Worm (Caenorhabditis elegans) whole organism, early embryonic: ENCODE measurements around the gene W01C9.2.

Experiments used
- F13C5.2 ChIP-seq: sonication (generic microtip); optimal IDR thresholded peaks from 2 replicates; lab custom pipeline; 2017; ENCODE audit warnings: mild to moderate bottlenecking, missing genetic modification characterization, inconsistent platforms, missing compliant biosample characterization
- ama-1 ChIP-seq: fragments of 150-350 bp; optimal IDR thresholded peaks from 2 replicates; lab custom pipeline; 2014
- ceh-13 ChIP-seq: fragments of 200-800 bp; sonication (Bioruptor generic); optimal IDR thresholded peaks from 2 replicates; lab custom pipeline; 2018; ENCODE audit warnings: mild to moderate bottlenecking, missing genetic modification characterization, missing compliant biosample characterization
- ceh-36 ChIP-seq: sonication (generic microtip); optimal IDR thresholded peaks from 2 replicates; lab custom pipeline; 2016; ENCODE audit warnings: missing genetic modification characterization, inconsistent platforms, missing compliant biosample characterization
- ets-7 ChIP-seq: sonication (generic microtip); optimal IDR thresholded peaks from 2 replicates; lab custom pipeline; 2016; ENCODE audit warnings: missing genotype, missing genetic modification characterization, missing compliant biosample characterization
- flt-1 ChIP-seq: fragments of 200-800 bp; sonication (Bioruptor generic); IDR thresholded peaks from 2 replicates; pipeline ENCODE4 v1.3.6; 2022; ENCODE audit warnings: missing genetic modification characterization, missing compliant biosample characterization
- hmbx-1 ChIP-seq: sonication (generic microtip); optimal IDR thresholded peaks from 2 replicates; lab custom pipeline; 2016; ENCODE audit warnings: mild to moderate bottlenecking, missing genetic modification characterization, missing compliant biosample characterization
- hmg-4 ChIP-seq: fragments of 200-800 bp; sonication (Bioruptor generic); optimal IDR thresholded peaks from 2 replicates; lab custom pipeline; 2018; ENCODE audit warnings: mild to moderate bottlenecking, missing genetic modification characterization, missing compliant biosample characterization
- hnd-1 ChIP-seq: sonication (generic microtip); optimal IDR thresholded peaks from 2 replicates; lab custom pipeline; 2016; ENCODE audit warnings: missing genetic modification characterization, missing compliant biosample characterization
- pes-1 ChIP-seq: fragments of 200-800 bp; sonication (Bioruptor generic); IDR thresholded peaks from 2 replicates; pipeline ENCODE4 v1.3.6; 2022; ENCODE audit warnings: missing genetic modification reagents, missing genetic modification characterization, missing compliant biosample characterization
- scrt-1 ChIP-seq: fragments of 200-800 bp; sonication (Bioruptor generic); IDR thresholded peaks from 2 replicates; pipeline ENCODE4 v1.3.6; 2022; ENCODE audit warnings: missing genetic modification characterization, missing compliant biosample characterization
- sea-1 ChIP-seq: fragments of 200-800 bp; sonication (Bioruptor generic); conservative IDR thresholded peaks from 2 replicates; pipeline ENCODE4 v1.3.6; 2022; ENCODE audit warnings: missing genetic modification characterization, missing compliant biosample characterization
- tbx-37 ChIP-seq: fragments of 200-800 bp; sonication (Bioruptor generic); conservative IDR thresholded peaks from 2 replicates; pipeline ENCODE4 v1.3.6; 2022; ENCODE audit warnings: missing genetic modification reagents, missing genetic modification characterization, missing compliant biosample characterization
- tra-4 ChIP-seq: sonication (generic microtip); optimal IDR thresholded peaks from 2 replicates; lab custom pipeline; 2017; ENCODE audit warnings: missing genetic modification characterization, missing compliant biosample characterization

DNA sequence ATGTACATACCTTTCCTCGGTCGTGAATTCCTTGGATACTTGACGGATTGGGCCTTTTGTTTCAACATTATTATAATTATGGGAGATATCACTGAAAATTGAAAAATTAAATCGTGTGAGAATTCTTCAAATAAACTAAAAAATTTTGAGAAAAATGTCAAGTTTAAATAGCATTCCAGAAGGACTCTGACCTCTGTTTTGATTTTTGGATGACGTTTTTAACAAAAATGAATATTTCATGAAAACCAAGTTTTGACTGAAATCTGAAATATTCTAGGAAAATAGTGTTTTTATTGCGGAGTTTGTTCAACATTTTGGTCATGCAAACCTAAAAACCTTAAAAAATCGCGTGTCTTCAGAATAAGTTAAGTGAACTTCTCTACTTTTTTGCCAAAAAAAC lies 20.0 kb downstream of the W01C9.2 start, which contains the start of gene glb-27:
- TF ChIP-seq tra-4 (tag; lab: Kevin White, UChicago), result no peak
- TF ChIP-seq flt-1 (GFP tag; lab: Robert Waterston, UW), result no peak
- TF ChIP-seq hnd-1, result no peak
- TF ChIP-seq ama-1, result no peak
- TF ChIP-seq hmbx-1 (tag; lab: Kevin White, UChicago), result no peak
- no peak for TF ChIP-seq ceh-13 (GFP tag; lab: Kevin White, UChicago)
- TF ChIP-seq scrt-1, result no peak
- no peak for TF ChIP-seq F13C5.2 (tag; lab: Kevin White, UChicago)
- TF ChIP-seq ets-7, result no peak
- TF ChIP-seq hmg-4, result no peak
- TF ChIP-seq sea-1 (GFP tag; lab: Robert Waterston, UW), result no peak
- TF ChIP-seq ceh-36 (tag; lab: Kevin White, UChicago), result no peak
- no peak for TF ChIP-seq pes-1 (GFP tag; lab: Robert Waterston, UW)
- no peak for TF ChIP-seq tbx-37 (GFP tag; lab: Robert Waterston, UW)
